Fruit fly (Drosophila melanogaster) whole organism, embryonic: ENCODE data around the gene Gr98d.

Experiments used
- Taf1 ChIP-seq: fragments of 200-800 bp; sonication (Bioruptor generic); IDR thresholded peaks from 2 replicates; pipeline ENCODE4 v1.3.6; 2022; ENCODE audit warnings: missing biosample characterization, missing genetic modification characterization
- grau ChIP-seq: fragments of 200-800 bp; optimal IDR thresholded peaks from 3 replicates; lab custom pipeline; 2019; ENCODE audit warnings: missing biosample characterization, mild to moderate bottlenecking, missing genetic modification characterization, moderate library complexity

DNA sequence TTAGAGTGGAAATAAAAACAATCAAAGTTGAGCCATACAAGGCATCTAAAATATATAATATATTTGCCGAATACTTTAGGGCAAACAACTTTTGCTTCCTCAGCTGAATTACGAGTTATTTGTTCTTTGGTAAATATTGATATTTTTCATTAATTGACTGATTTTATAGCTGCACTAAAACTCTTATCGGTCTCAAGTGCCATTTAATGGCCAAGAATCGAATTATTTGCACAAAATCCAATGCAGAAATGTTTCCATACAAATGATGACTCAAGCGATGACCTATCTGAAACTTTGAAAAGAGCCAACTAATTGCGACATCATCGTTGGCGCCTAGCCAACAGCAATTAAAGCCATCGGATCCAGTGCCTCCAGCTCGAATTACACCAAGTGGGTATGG lies 7.5 kb downstream of the Gr98d start:
- no peak for TF ChIP-seq Taf1 (GFP tag; lab: Robert Waterston, UW)
- TF ChIP-seq grau (tag; lab: Kevin White, UChicago): no peak
